Worm (Caenorhabditis elegans): ENCODE data around the gene col-77.

- TF ChIP-seq daf-16 (GFP tag; optimal IDR thresholded peaks at IDR 0.05) (no peak), daf-16 (tag; optimal IDR thresholded peaks at IDR 0.05) (no peak), pqm-1 (tag; optimal IDR thresholded peaks at IDR 0.05) (no peak), nhr-237 (tag; optimal IDR thresholded peaks at IDR 0.05) (no peak), lin-13 (GFP tag; optimal IDR thresholded peaks at IDR 0.05) (no peak)
Measured at ce11 chrII:8358466-8358865, 715 bp downstream of the col-77 start.

Data from whole organism, L4 larva.